Fruit fly (Drosophila melanogaster): Measurements from ENCODE around the gene CG13737.

The CG13737 gene

dm6 chr3L:13919794-13920631 is 41.2 kb downstream of the CG13737 start (continued):
- TF ChIP-seq CoRest (tag; optimal IDR thresholded peaks at IDR 0.05) (peak; percentile 97), CG9876 (GFP tag; optimal IDR thresholded peaks at IDR 0.05) (peak; percentile 84), NC2α (GFP tag; optimal IDR thresholded peaks at IDR 0.05) (peak; percentile 75), amos (GFP tag; IDR thresholded peaks at IDR 0.05; ENCODE audit: partially characterized antibody) (peak; percentile 30; the same call in 1 of the 2 replicates), CG31224 (GFP tag; IDR thresholded peaks at IDR 0.05) (peak; percentile 75), jigr1 (GFP tag; IDR thresholded peaks at IDR 0.05) (peak; percentile 58; the same call in 2 of the 3 replicates), zen2 (GFP tag; IDR thresholded peaks at IDR 0.05; ENCODE audit: partially characterized antibody) (peak; percentile 75; the same call in 1 of the 3 replicates), tx (GFP tag; optimal IDR thresholded peaks at IDR 0.05) (peak; percentile 91), CG17912 (GFP tag; optimal IDR thresholded peaks at IDR 0.05) (peak; percentile 50), gsb (GFP tag; IDR thresholded peaks at IDR 0.05) (no peak; the same call in 1 of the 2 replicates), CG4360 (GFP tag; IDR thresholded peaks at IDR 0.05) (peak; percentile 49), CG7372 (GFP tag; IDR thresholded peaks at IDR 0.05) (peak; percentile 74), salm (tag; optimal IDR thresholded peaks at IDR 0.05) (peak; percentile 66), CG9817 (tag; optimal IDR thresholded peaks at IDR 0.05) (peak; percentile 87), Dbx (GFP tag; IDR thresholded peaks at IDR 0.05) (peak; percentile 72; the same call in 2 of the 3 replicates), Hmr (GFP tag; optimal IDR thresholded peaks at IDR 0.05) (peak; percentile 95), Side (GFP tag; optimal IDR thresholded peaks at IDR 0.05) (peak; percentile 84), CG18262 (tag; optimal IDR thresholded peaks at IDR 0.05) (peak; percentile 98), gem (tag; optimal IDR thresholded peaks at IDR 0.05) (peak; percentile 97), prd (optimal IDR thresholded peaks at IDR 0.05) (no peak), prd (GFP tag; IDR thresholded peaks at IDR 0.05) (peak; percentile 85), CG7271 (tag; optimal IDR thresholded peaks at IDR 0.05) (peak; percentile 58), CG34422 (GFP tag; IDR thresholded peaks at IDR 0.05) (peak; percentile 69; the same call in 2 of the 3 replicates), Mrtf (GFP tag; IDR thresholded peaks at IDR 0.05) (peak; percentile 80), Blimp-1 (GFP tag; optimal IDR thresholded peaks at IDR 0.05) (peak; percentile 87), CG42726 (GFP tag; IDR thresholded peaks at IDR 0.05; ENCODE audit: partially characterized antibody) (peak; percentile 58; the same call in 1 of the 2 replicates), peb (GFP tag; IDR thresholded peaks at IDR 0.05) (peak; percentile 41; the same call in 1 of the 2 replicates), CG16779 (GFP tag; IDR thresholded peaks at IDR 0.05) (peak; percentile 24; the same call in 1 of the 2 replicates), Oaz (GFP tag; IDR thresholded peaks at IDR 0.05) (peak; percentile 55), CG11247 (GFP tag; IDR thresholded peaks at IDR 0.05) (peak; percentile 53), fu2 (GFP tag; optimal IDR thresholded peaks at IDR 0.05) (peak; percentile 88), lmd (GFP tag; IDR thresholded peaks at IDR 0.05) (peak; percentile 92), Sry-β (GFP tag; optimal IDR thresholded peaks at IDR 0.05) (peak; percentile 53), tap (tag; optimal IDR thresholded peaks at IDR 0.05) (peak; percentile 81), Poxn (GFP tag; IDR thresholded peaks at IDR 0.05) (peak; percentile 66), CG7987 (GFP tag; optimal IDR thresholded peaks at IDR 0.05) (peak; percentile 42), seq (GFP tag; IDR thresholded peaks at IDR 0.05) (peak; percentile 74), esg (GFP tag; conservative IDR thresholded peaks at IDR 0.05) (peak; percentile 74), pb (GFP tag; optimal IDR thresholded peaks at IDR 0.05) (peak; percentile 72), NK7.1 (GFP tag; optimal IDR thresholded peaks at IDR 0.05) (peak; percentile 59), dmrt11E (tag; optimal IDR thresholded peaks at IDR 0.05) (peak; percentile 94), CG10959 (GFP tag; IDR thresholded peaks at IDR 0.05) (peak; percentile 38; the same call in 1 of the 2 replicates), CG14667 (GFP tag; IDR thresholded peaks at IDR 0.05) (peak; percentile 72), mam (GFP tag; optimal IDR thresholded peaks at IDR 0.05) (peak; percentile 91), pum (GFP tag; optimal IDR thresholded peaks at IDR 0.05) (peak; percentile 92), Trl (optimal IDR thresholded peaks at IDR 0.05) (peak; percentile 98 to 99), Trl (GFP tag; optimal IDR thresholded peaks at IDR 0.05) (peak; percentile 65), slp2 (GFP tag; optimal IDR thresholded peaks at IDR 0.05) (peak; percentile 91), tin (GFP tag; optimal IDR thresholded peaks at IDR 0.05) (peak; percentile 92)
